Fruit fly (Drosophila melanogaster): ENCODE data around the gene Rrp6.
A peak's percentile ranks its signal among the peaks of the same experiment; 100 is the strongest.

Rrp6 gene

dm6 chr3R:14875274-14875964 is 10.6 kb downstream of the Rrp6 start, which contains the start of gene btsz (continued):
- TF ChIP-seq chm (GFP tag; IDR thresholded peaks at IDR 0.05) (no peak), CG2120 (GFP tag; optimal IDR thresholded peaks at IDR 0.05) (peak; percentile 70), CG11696 (GFP tag; IDR thresholded peaks at IDR 0.05) (no peak), chinmo (GFP tag; IDR thresholded peaks at IDR 0.05; ENCODE audit: partially characterized antibody) (no peak), Hr3 (GFP tag; optimal IDR thresholded peaks at IDR 0.05) (peak; percentile 18), zfh2 (GFP tag; optimal IDR thresholded peaks at IDR 0.05) (peak; percentile 5), gsb (GFP tag; IDR thresholded peaks at IDR 0.05) (no peak), Drgx (GFP tag; IDR thresholded peaks at IDR 0.05) (no peak), CG6854 (GFP tag; optimal IDR thresholded peaks at IDR 0.05) (peak; percentile 37), CG5953 (GFP tag; IDR thresholded peaks at IDR 0.05) (no peak), Dp (GFP tag; optimal IDR thresholded peaks at IDR 0.05) (no peak), z (GFP tag; IDR thresholded peaks at IDR 0.05) (no peak), sd (tag; optimal IDR thresholded peaks at IDR 0.05) (peak; percentile 6), onecut (GFP tag; IDR thresholded peaks at IDR 0.05) (no peak), CoRest (tag; optimal IDR thresholded peaks at IDR 0.05) (peak; percentile 59), jumu (GFP tag; optimal IDR thresholded peaks at IDR 0.05) (no peak), slbo (GFP tag; IDR thresholded peaks at IDR 0.05) (peak; percentile 40; the same call in 1 of the 2 replicates), Abd-B (GFP tag; optimal IDR thresholded peaks at IDR 0.05) (peak; percentile 6), Elba2 (GFP tag; optimal IDR thresholded peaks at IDR 0.05) (no peak), Opbp (GFP tag; IDR thresholded peaks at IDR 0.05; ENCODE audit: partially characterized antibody) (no peak), ato (GFP tag; IDR thresholded peaks at IDR 0.05; ENCODE audit: partially characterized antibody) (no peak), NFAT (GFP tag; IDR thresholded peaks at IDR 0.05) (no peak), fd102C (GFP tag; optimal IDR thresholded peaks at IDR 0.05) (no peak), CTCF (GFP tag; optimal IDR thresholded peaks at IDR 0.05) (no peak), CG6654 (GFP tag; optimal IDR thresholded peaks at IDR 0.05) (no peak), maf-S (GFP tag; optimal IDR thresholded peaks at IDR 0.05) (no peak), zen2 (GFP tag; IDR thresholded peaks at IDR 0.05; ENCODE audit: partially characterized antibody) (no peak), sima (GFP tag; optimal IDR thresholded peaks at IDR 0.05) (no peak), CG4360 (GFP tag; IDR thresholded peaks at IDR 0.05) (no peak), tap (tag; optimal IDR thresholded peaks at IDR 0.05) (no peak), Rx (GFP tag; IDR thresholded peaks at IDR 0.05) (no peak), CG4404 (GFP tag; IDR thresholded peaks at IDR 0.05) (no peak), az2 (GFP tag; optimal IDR thresholded peaks at IDR 0.05) (no peak), CG7556 (GFP tag; optimal IDR thresholded peaks at IDR 0.05) (peak; percentile 86), ro (GFP tag; IDR thresholded peaks at IDR 0.05) (no peak), ham (GFP tag; IDR thresholded peaks at IDR 0.05) (no peak), cato (GFP tag; optimal IDR thresholded peaks at IDR 0.05; ENCODE audit: borderline replicate concordance) (no peak), ttk (GFP tag; IDR thresholded peaks at IDR 0.05) (no peak), scrt (GFP tag; optimal IDR thresholded peaks at IDR 0.05) (peak; percentile 57), Hsf (GFP tag; optimal IDR thresholded peaks at IDR 0.05) (peak; percentile 15), sna (GFP tag; IDR thresholded peaks at IDR 0.05; ENCODE audit: partially characterized antibody) (no peak), h (optimal IDR thresholded peaks at IDR 0.05) (no peak), pfk (GFP tag; optimal IDR thresholded peaks at IDR 0.05) (no peak), CG34224 (GFP tag; IDR thresholded peaks at IDR 0.05; ENCODE audit: partially characterized antibody) (no peak), Atf3 (GFP tag; optimal IDR thresholded peaks at IDR 0.05) (no peak), Atf-2 (GFP tag; optimal IDR thresholded peaks at IDR 0.05) (no peak), hkb (optimal IDR thresholded peaks at IDR 0.05) (no peak), hkb (GFP tag; IDR thresholded peaks at IDR 0.05) (no peak), ci (GFP tag; IDR thresholded peaks at IDR 0.05) (no peak), Med (GFP tag) (peak; percentile 18), gcm2 (GFP tag; optimal IDR thresholded peaks at IDR 0.05) (no peak), tgo (GFP tag; IDR thresholded peaks at IDR 0.05) (no peak), CG6765 (GFP tag; optimal IDR thresholded peaks at IDR 0.05) (peak; percentile 46)
